Worm (Caenorhabditis elegans): ENCODE measurements around the gene F54D5.5.

Gene F54D5.5

DNA sequence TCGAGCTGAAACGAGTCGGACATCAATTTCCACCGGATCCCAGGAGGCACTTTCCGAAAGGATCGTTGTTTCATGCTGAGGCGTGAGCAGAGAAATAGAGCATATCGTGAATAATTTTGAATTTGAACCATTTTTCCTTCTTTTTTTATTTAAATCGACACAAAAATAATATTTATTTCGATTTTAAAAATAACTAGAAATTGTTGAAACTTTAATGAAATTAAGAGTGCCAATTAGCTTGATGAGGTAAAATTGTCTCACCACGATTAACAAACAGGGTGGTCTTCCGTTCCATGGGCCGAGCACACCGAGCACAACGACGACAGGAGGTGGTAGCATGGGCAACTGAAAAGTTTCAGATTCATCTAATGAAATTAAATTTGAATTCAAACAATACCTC is 21.5 kb upstream of the F54D5.5 start:
- TF ChIP-seq unc-62 (GFP tag; optimal IDR thresholded peaks at IDR 0.05): no peak
- TF ChIP-seq flh-1 (GFP tag; optimal IDR thresholded peaks at IDR 0.05): no peak
- no peak for TF ChIP-seq ceh-83 (GFP tag; optimal IDR thresholded peaks at IDR 0.05)
- no peak for TF ChIP-seq mab-5 (tag; optimal IDR thresholded peaks at IDR 0.05)
- TF ChIP-seq pha-4 (tag; optimal IDR thresholded peaks at IDR 0.05): no peak
- no peak for TF ChIP-seq lin-13 (tag; optimal IDR thresholded peaks at IDR 0.05)
- TF ChIP-seq nhr-12 (tag; optimal IDR thresholded peaks at IDR 0.05): no peak
- TF ChIP-seq nhr-28 (tag; optimal IDR thresholded peaks at IDR 0.05): no peak
- TF ChIP-seq unc-120 (tag; optimal IDR thresholded peaks at IDR 0.05; ENCODE audit: poor library complexity, severe bottlenecking): no peak
- no peak for TF ChIP-seq sem-2 (GFP tag; optimal IDR thresholded peaks at IDR 0.05)
- no peak for TF ChIP-seq hlh-1 (tag; optimal IDR thresholded peaks at IDR 0.05)
- no peak for TF ChIP-seq elt-3 (tag; optimal IDR thresholded peaks at IDR 0.05)
- TF ChIP-seq ztf-11 (tag; optimal IDR thresholded peaks at IDR 0.05): no peak
- TF ChIP-seq ces-1 (GFP tag; optimal IDR thresholded peaks at IDR 0.05): no peak

DNA sequence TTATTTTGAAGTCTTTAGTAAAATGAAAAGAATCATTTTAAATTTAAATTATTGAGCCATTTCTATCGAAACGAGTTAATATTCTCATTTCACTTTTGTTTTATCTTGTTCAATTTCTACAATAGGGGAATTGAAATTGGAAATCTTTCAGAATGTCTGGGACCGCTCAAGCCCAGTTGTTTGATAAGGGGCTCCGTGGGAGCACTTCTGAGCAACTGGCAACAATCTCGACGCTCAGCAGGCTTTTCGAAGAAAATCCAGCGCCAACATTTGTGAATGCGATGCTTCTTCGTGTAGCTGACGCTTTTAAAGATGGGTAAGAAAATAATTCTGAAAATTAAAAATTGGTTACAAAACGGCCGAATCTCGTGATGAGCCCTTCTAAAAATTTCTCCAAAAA is 15.9 kb upstream of the F54D5.5 start, which contains the start of gene ints-7:
TSS of gene ints-7 (plus strand) at position 152 of the 400 bp plus-strand sequence.
- no peak for TF ChIP-seq M03D4.4 (tag; optimal IDR thresholded peaks at IDR 0.05)
- no peak for TF ChIP-seq lsy-2 (tag; optimal IDR thresholded peaks at IDR 0.05)
- no peak for TF ChIP-seq zip-8 (tag; optimal IDR thresholded peaks at IDR 0.05)
- no peak for TF ChIP-seq mls-2 (tag; optimal IDR thresholded peaks at IDR 0.05)
- no peak for TF ChIP-seq blmp-1 (tag; optimal IDR thresholded peaks at IDR 0.05)
- no peak for TF ChIP-seq flh-1 (GFP tag; optimal IDR thresholded peaks at IDR 0.05)
- no peak for TF ChIP-seq elt-3 (tag; optimal IDR thresholded peaks at IDR 0.05)
- no peak for TF ChIP-seq ces-1 (GFP tag; optimal IDR thresholded peaks at IDR 0.05)
- no peak for TF ChIP-seq snpc-4 (tag; optimal IDR thresholded peaks at IDR 0.05)
- no peak for TF ChIP-seq ceh-83 (GFP tag; optimal IDR thresholded peaks at IDR 0.05)
- TF ChIP-seq mep-1 (tag; optimal IDR thresholded peaks at IDR 0.05): no peak
- no peak for TF ChIP-seq lin-32 (GFP tag; optimal IDR thresholded peaks at IDR 0.05)
- TF ChIP-seq mab-5 (tag; optimal IDR thresholded peaks at IDR 0.05): no peak
- TF ChIP-seq sptf-1 (tag; optimal IDR thresholded peaks at IDR 0.05): no peak
- TF ChIP-seq nhr-237 (tag; optimal IDR thresholded peaks at IDR 0.05): no peak

DNA sequence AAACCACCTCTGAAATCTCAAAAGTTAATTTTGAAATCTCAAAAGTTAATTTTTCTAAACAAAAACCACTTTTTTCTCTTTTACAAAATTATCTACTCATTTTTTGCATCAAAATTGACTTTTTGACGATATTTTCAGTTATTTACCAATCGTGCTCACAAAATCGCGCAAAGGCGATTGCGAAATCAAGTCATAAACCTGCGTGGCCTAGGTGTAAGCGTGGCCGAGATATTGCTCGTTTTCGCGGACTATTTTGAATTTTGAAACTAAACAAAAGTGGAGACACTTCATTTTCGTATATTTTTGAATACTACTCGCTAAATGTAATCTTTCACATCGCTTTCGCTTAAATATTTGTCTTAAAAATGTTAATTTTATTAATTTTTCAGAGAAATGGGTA is 11.5 kb upstream of the F54D5.5 start, which contains the start of gene smc-6:
TSS of gene smc-6 (plus strand) at position 390 of the 400 bp plus-strand sequence.
- TF ChIP-seq blmp-1 (tag; optimal IDR thresholded peaks at IDR 0.05) (no peak), M03D4.4 (tag; optimal IDR thresholded peaks at IDR 0.05) (no peak), mep-1 (tag; optimal IDR thresholded peaks at IDR 0.05) (peak; percentile 32)

DNA sequence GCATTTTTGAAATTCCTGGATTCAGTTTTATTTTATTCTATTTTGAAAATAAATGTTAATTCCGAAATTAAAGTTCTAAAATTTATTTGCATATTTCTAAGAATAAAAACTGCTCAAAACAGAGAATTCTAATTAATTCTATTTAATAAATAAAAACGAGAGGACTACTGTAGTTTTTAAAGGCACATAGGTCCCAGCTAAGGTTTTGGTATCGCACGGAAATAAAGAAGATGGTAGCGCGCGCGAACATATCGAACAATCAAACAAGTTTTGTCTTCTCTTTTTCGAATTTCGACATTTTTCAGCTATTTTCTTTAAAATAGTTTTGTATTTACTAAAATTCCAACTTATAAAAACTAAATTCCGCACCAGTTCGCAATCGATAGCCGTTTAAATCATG is 11.0 kb upstream of the F54D5.5 start:
- TF ChIP-seq hlh-1 (tag; optimal IDR thresholded peaks at IDR 0.05) (no peak), ceh-39 (tag; optimal IDR thresholded peaks at IDR 0.05) (no peak), mls-2 (tag; optimal IDR thresholded peaks at IDR 0.05) (no peak), ztf-11 (tag; optimal IDR thresholded peaks at IDR 0.05) (no peak), mab-5 (tag; optimal IDR thresholded peaks at IDR 0.05) (no peak), cnd-1 (tag; optimal IDR thresholded peaks at IDR 0.05) (no peak), elt-1 (tag; optimal IDR thresholded peaks at IDR 0.05; ENCODE audit: borderline replicate concordance, insufficient read depth) (no peak)

DNA sequence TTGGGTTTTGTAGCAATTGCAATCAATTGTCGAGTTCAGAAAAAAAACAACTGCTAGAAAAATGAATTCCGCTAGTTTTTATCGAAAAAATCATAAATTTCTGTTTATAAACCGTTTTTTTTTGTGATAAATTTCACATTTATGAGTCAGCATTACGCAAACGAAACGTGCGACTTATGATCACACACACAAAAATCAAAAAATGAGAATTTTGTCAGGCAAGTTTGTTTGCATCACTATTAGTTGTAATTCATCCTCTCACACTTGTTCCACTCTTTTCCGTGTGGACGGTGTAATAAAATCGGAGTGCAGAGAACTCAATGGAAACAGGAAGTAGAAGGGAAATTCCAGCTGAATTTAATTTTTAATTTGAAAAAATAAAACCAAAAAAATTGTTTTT is 10.6 kb upstream of the F54D5.5 start, which contains the start of gene pcs-1:
TSS of gene pcs-1 (minus strand) at position 344 of the 400 bp plus-strand sequence.
- no peak for TF ChIP-seq mep-1 (tag; optimal IDR thresholded peaks at IDR 0.05)
- peak; percentile 20 for TF ChIP-seq hlh-1 (tag; optimal IDR thresholded peaks at IDR 0.05)
- TF ChIP-seq nhr-237 (tag; optimal IDR thresholded peaks at IDR 0.05): no peak
- no peak for TF ChIP-seq tbx-8 (GFP tag; optimal IDR thresholded peaks at IDR 0.05)
- no peak for TF ChIP-seq cnd-1 (tag; optimal IDR thresholded peaks at IDR 0.05)
- TF ChIP-seq ces-1 (GFP tag; optimal IDR thresholded peaks at IDR 0.05): no peak
- TF ChIP-seq ceh-43 (GFP tag; optimal IDR thresholded peaks at IDR 0.05): no peak
- TF ChIP-seq ceh-83 (GFP tag; optimal IDR thresholded peaks at IDR 0.05): no peak

DNA sequence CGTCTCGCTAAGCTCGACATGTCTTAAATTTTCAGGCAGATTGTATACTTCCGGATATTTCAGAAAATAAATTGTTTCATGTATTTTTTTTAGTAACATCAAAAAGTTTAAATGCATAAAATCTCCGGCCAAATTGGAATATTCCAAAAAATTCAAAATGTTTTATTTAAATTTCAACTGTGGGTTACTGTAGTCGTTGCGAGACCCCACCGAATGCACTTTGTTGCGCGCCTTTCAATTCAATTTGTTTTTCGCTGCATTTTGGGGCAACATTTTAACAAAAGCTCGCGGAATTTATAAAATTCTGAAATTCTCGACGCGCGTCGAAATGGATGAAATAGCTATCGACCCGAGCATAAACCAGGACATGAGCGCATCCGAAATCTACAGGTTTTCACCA is 6.1 kb upstream of the F54D5.5 start, which contains the start of gene F54D5.2:
TSS of gene F54D5.2 (plus strand) at position 237 of the 400 bp plus-strand sequence.
- TF ChIP-seq drap-1 (GFP tag; optimal IDR thresholded peaks at IDR 0.05) (no peak), sem-2 (GFP tag; optimal IDR thresholded peaks at IDR 0.05) (no peak), lsy-2 (tag; optimal IDR thresholded peaks at IDR 0.05) (no peak), ceh-83 (GFP tag; optimal IDR thresholded peaks at IDR 0.05) (no peak), lin-13 (tag; optimal IDR thresholded peaks at IDR 0.05) (no peak), mls-2 (tag; optimal IDR thresholded peaks at IDR 0.05) (no peak), nhr-76 (tag; optimal IDR thresholded peaks at IDR 0.05) (no peak), elt-3 (tag; optimal IDR thresholded peaks at IDR 0.05) (no peak), nhr-237 (tag; optimal IDR thresholded peaks at IDR 0.05) (no peak), ham-2 (GFP tag; optimal IDR thresholded peaks at IDR 0.05) (no peak), tbx-8 (GFP tag; optimal IDR thresholded peaks at IDR 0.05) (no peak), nhr-28 (tag; optimal IDR thresholded peaks at IDR 0.05) (no peak), sptf-1 (tag; optimal IDR thresholded peaks at IDR 0.05) (no peak), snpc-4 (tag; optimal IDR thresholded peaks at IDR 0.05) (no peak), unc-62 (GFP tag; optimal IDR thresholded peaks at IDR 0.05) (no peak), blmp-1 (tag; optimal IDR thresholded peaks at IDR 0.05) (no peak), nhr-2 (tag; optimal IDR thresholded peaks at IDR 0.05) (no peak), unc-120 (tag; optimal IDR thresholded peaks at IDR 0.05; ENCODE audit: poor library complexity, severe bottlenecking) (no peak), lin-32 (GFP tag; optimal IDR thresholded peaks at IDR 0.05) (no peak)
